Worm (Caenorhabditis elegans) whole organism, early embryonic: ENCODE measurements around the gene C18H9.6.

ENCODE experiments used
- B0310.2 ChIP-seq: sonication (generic microtip); optimal IDR thresholded peaks from 2 replicates; lab custom pipeline; 2016; ENCODE audit warnings: mild to moderate bottlenecking, missing genetic modification characterization, missing compliant biosample characterization
- F13C5.2 ChIP-seq: sonication (generic microtip); optimal IDR thresholded peaks from 2 replicates; lab custom pipeline; 2017; ENCODE audit warnings: mild to moderate bottlenecking, missing genetic modification characterization, inconsistent platforms, missing compliant biosample characterization
- aly-1 ChIP-seq: sonication (generic microtip); optimal IDR thresholded peaks from 2 replicates; lab custom pipeline; 2016; ENCODE audit warnings: missing genetic modification characterization, missing compliant biosample characterization
- ama-1 ChIP-seq: fragments of 150-350 bp; optimal IDR thresholded peaks from 2 replicates; lab custom pipeline; 2014
- ceh-13 ChIP-seq: fragments of 200-800 bp; sonication (Bioruptor generic); optimal IDR thresholded peaks from 2 replicates; lab custom pipeline; 2018; ENCODE audit warnings: mild to moderate bottlenecking, missing genetic modification characterization, missing compliant biosample characterization
- ceh-36 ChIP-seq: sonication (generic microtip); optimal IDR thresholded peaks from 2 replicates; lab custom pipeline; 2016; ENCODE audit warnings: missing genetic modification characterization, inconsistent platforms, missing compliant biosample characterization
- ets-7 ChIP-seq: sonication (generic microtip); optimal IDR thresholded peaks from 2 replicates; lab custom pipeline; 2016; ENCODE audit warnings: missing genotype, missing genetic modification characterization, missing compliant biosample characterization
- flt-1 ChIP-seq: fragments of 200-800 bp; sonication (Bioruptor generic); IDR thresholded peaks from 2 replicates; pipeline ENCODE4 v1.3.6; 2022; ENCODE audit warnings: missing genetic modification characterization, missing compliant biosample characterization
- hmbx-1 ChIP-seq: sonication (generic microtip); optimal IDR thresholded peaks from 2 replicates; lab custom pipeline; 2016; ENCODE audit warnings: mild to moderate bottlenecking, missing genetic modification characterization, missing compliant biosample characterization
- hmg-4 ChIP-seq: fragments of 200-800 bp; sonication (Bioruptor generic); optimal IDR thresholded peaks from 2 replicates; lab custom pipeline; 2018; ENCODE audit warnings: mild to moderate bottlenecking, missing genetic modification characterization, missing compliant biosample characterization
- hnd-1 ChIP-seq: sonication (generic microtip); optimal IDR thresholded peaks from 2 replicates; lab custom pipeline; 2016; ENCODE audit warnings: missing genetic modification characterization, missing compliant biosample characterization
- pes-1 ChIP-seq: fragments of 200-800 bp; sonication (Bioruptor generic); IDR thresholded peaks from 2 replicates; pipeline ENCODE4 v1.3.6; 2022; ENCODE audit warnings: missing genetic modification reagents, missing genetic modification characterization, missing compliant biosample characterization
- scrt-1 ChIP-seq: fragments of 200-800 bp; sonication (Bioruptor generic); IDR thresholded peaks from 2 replicates; pipeline ENCODE4 v1.3.6; 2022; ENCODE audit warnings: missing genetic modification characterization, missing compliant biosample characterization
- sea-1 ChIP-seq: fragments of 200-800 bp; sonication (Bioruptor generic); conservative IDR thresholded peaks from 2 replicates; pipeline ENCODE4 v1.3.6; 2022; ENCODE audit warnings: missing genetic modification characterization, missing compliant biosample characterization
- tbx-11 ChIP-seq: fragments of 200-800 bp; sonication (Bioruptor generic); IDR thresholded peaks from 2 replicates; pipeline ENCODE4 v1.3.6; 2022; ENCODE audit warnings: missing genetic modification characterization, missing compliant biosample characterization
- tbx-37 ChIP-seq: fragments of 200-800 bp; sonication (Bioruptor generic); conservative IDR thresholded peaks from 2 replicates; pipeline ENCODE4 v1.3.6; 2022; ENCODE audit warnings: missing genetic modification reagents, missing genetic modification characterization, missing compliant biosample characterization
- tra-4 ChIP-seq: sonication (generic microtip); optimal IDR thresholded peaks from 2 replicates; lab custom pipeline; 2017; ENCODE audit warnings: missing genetic modification characterization, missing compliant biosample characterization

C18H9.6 gene

ce11 chrII:6709680-6710079 is 8.3 kb upstream of the C18H9.6 start:
- TF ChIP-seq ceh-36 (tag; lab: Kevin White, UChicago), result no peak
- TF ChIP-seq tbx-37 (GFP tag; lab: Robert Waterston, UW), result no peak

DNA sequence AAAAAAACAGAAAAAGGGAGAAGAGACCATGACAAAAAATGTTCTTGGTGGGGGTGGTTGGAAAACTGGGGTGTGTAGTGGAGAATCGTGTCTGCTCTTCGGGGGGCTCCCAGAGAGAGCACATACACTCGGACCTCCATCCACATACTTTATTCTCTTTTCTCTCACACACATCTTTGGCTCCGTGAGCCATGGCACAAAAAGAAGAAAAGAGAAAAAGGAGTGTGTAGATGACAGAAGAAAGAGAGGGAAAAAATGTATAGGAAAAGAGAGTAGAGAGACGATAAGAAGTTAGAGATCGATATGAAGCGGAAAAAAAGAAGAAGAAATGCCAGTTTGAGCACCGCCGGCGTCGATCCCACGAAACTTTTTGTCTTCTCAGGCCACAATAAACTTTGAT is 7.6 kb upstream of the C18H9.6 start:
- no peak for TF ChIP-seq sea-1
- TF ChIP-seq tbx-11 (GFP tag; lab: Robert Waterston, UW), result no peak
- no peak for TF ChIP-seq ama-1 (lab: Kevin White, UChicago)
- no peak for TF ChIP-seq flt-1 (GFP tag; lab: Robert Waterston, UW)
- TF ChIP-seq pes-1 (GFP tag; lab: Robert Waterston, UW), result no peak
- TF ChIP-seq tbx-37 (GFP tag; lab: Robert Waterston, UW), result no peak

DNA sequence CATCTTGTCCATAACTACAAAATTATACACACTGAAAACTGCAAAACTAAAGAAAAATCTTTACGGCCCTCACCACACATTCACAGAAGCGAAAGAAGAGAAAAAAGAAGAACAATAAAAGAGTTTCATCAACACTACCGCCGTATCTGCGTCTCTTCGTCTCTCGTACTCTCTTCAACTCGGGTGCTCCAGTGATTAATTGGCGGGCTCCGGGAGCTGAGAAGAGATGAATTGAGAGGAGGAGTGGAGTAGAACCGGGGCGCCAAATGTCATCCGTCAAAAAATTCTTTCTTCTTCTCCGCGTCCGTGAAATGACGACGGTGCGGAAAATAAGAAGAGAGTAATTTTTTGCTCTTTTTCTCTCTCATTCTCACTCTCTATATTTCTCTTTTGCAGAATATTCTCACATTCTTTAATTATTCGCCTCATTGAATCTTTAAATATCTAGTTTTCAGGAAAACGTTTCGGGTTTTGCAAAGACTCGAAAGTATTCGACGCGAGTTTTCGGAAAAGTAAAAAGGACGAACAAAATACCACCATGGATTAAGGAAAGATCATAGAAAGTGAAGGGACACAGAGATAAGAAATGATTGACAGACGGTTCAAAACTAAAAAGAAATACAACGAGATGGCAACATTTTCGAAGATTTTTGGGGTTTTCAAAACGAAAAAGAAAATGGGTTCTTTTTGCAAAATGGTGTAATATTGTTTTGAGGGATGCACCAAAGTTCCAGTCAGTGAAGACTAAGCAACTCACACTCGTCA is 6.3 kb upstream of the C18H9.6 start:
- TF ChIP-seq B0310.2 (tag; lab: Kevin White, UChicago) (no peak), tra-4 (tag; lab: Kevin White, UChicago) (no peak), ceh-13 (no peak), hnd-1 (tag; lab: Kevin White, UChicago) (no peak), hmbx-1 (tag; lab: Kevin White, UChicago) (no peak), tbx-37 (GFP tag; lab: Robert Waterston, UW) (no peak), tbx-11 (GFP tag; lab: Robert Waterston, UW) (no peak)

DNA sequence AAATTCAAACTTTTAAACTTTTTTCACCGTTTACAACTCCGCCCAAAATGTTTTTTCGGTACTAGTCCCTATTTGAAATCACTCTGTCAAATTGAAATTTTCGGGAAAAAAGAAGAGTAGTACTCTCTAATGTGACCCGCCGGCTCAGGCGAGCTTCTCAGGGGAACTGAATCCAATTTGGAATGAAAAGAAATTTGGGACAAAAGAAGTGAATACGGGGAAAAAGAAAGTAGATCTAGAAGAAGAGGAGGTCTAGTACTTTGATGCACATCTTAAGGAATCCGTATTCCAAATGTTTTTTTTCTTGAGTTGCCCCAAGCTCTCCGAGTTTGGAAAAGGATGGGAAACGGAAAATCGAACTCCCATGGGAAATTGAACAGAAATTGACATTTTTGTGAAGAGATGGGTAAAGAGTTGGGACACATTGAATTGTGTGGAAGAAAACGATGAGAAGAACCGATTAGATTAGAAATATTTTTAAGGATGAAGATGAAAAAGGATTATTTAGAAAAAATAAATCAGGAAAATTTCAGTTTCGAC is 5.2 kb upstream of the C18H9.6 start:
- TF ChIP-seq ceh-36 (tag; lab: Kevin White, UChicago), result no peak
- no peak for TF ChIP-seq ama-1 (lab: Kevin White, UChicago)
- TF ChIP-seq ets-7 (tag; lab: Kevin White, UChicago), result no peak
- TF ChIP-seq tra-4 (tag; lab: Kevin White, UChicago), result no peak
- no peak for TF ChIP-seq hmbx-1 (tag; lab: Kevin White, UChicago)
- no peak for TF ChIP-seq aly-1 (tag; lab: Kevin White, UChicago)
- no peak for TF ChIP-seq tbx-11 (GFP tag; lab: Robert Waterston, UW)
- TF ChIP-seq pes-1 (GFP tag; lab: Robert Waterston, UW), result no peak
- no peak for TF ChIP-seq ceh-13
- TF ChIP-seq sea-1, result no peak
- no peak for TF ChIP-seq F13C5.2 (tag; lab: Kevin White, UChicago)
- TF ChIP-seq tbx-37 (GFP tag; lab: Robert Waterston, UW), result no peak

ce11 chrII:6705593-6706228 is 4.3 kb upstream of the C18H9.6 start, which contains the start of gene rpy-1:
Gene rpy-1, minus strand, starts transcription at chrII:6705643.
- no peak for TF ChIP-seq tbx-37 (GFP tag; lab: Robert Waterston, UW)
- no peak for TF ChIP-seq tbx-11 (GFP tag; lab: Robert Waterston, UW)
- no peak for TF ChIP-seq flt-1 (GFP tag; lab: Robert Waterston, UW)
- no peak for TF ChIP-seq hmbx-1 (tag; lab: Kevin White, UChicago)
- no peak for TF ChIP-seq aly-1 (tag; lab: Kevin White, UChicago)
- TF ChIP-seq pes-1 (GFP tag; lab: Robert Waterston, UW), result no peak
- TF ChIP-seq hnd-1 (tag; lab: Kevin White, UChicago), result no peak

ce11 chrII:6698784-6699183 is 2.6 kb downstream of the C18H9.6 start, which contains the start of gene C18H9.1:
Gene C18H9.1, plus strand, starts transcription at chrII:6699084.
- TF ChIP-seq sea-1 (no peak), tra-4 (tag; lab: Kevin White, UChicago) (no peak), F13C5.2 (tag; lab: Kevin White, UChicago) (no peak), aly-1 (tag; lab: Kevin White, UChicago) (no peak), flt-1 (GFP tag; lab: Robert Waterston, UW) (no peak), tbx-11 (GFP tag; lab: Robert Waterston, UW) (no peak), hmbx-1 (tag; lab: Kevin White, UChicago) (no peak), ceh-36 (tag; lab: Kevin White, UChicago) (no peak), hmg-4 (no peak), ceh-13 (no peak), ets-7 (tag; lab: Kevin White, UChicago) (no peak), scrt-1 (no peak), pes-1 (GFP tag; lab: Robert Waterston, UW) (no peak), B0310.2 (tag; lab: Kevin White, UChicago) (no peak), hnd-1 (tag; lab: Kevin White, UChicago) (no peak), ama-1 (lab: Kevin White, UChicago) (no peak), tbx-37 (GFP tag; lab: Robert Waterston, UW) (no peak)

DNA sequence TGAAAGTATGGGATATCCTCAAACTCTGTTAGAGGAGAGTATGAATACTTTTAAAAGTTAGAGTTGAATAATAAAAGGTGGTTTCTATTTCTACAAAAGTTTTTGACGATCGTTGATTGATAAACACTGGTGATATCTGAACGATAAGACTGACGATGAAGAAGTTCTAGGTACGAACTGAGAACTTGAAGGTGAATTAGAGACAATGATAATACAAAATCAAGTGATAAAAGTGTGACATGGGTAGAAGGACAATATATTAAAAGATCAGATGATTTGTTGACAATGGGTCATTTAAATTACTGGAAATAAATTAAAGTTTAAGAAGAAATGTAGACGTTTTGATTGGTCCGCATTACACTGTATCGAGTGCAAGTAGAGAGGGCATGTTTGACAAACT is 6.0 kb downstream of the C18H9.6 start, which contains the start of gene C18H9.5:
C18H9.5 (minus strand) TSS at position 179 of the 400 bp plus-strand sequence.
- no peak for TF ChIP-seq sea-1

ce11 chrII:6689088-6689487 is 12.3 kb downstream of the C18H9.6 start:
- no peak for TF ChIP-seq B0310.2 (tag; lab: Kevin White, UChicago)
- no peak for TF ChIP-seq pes-1 (GFP tag; lab: Robert Waterston, UW)
- no peak for TF ChIP-seq hnd-1 (tag; lab: Kevin White, UChicago)
